Fruit fly (Drosophila melanogaster) whole organism, pupa: ENCODE results near the gene CG11570.

Experiments used
- CG10348 ChIP-seq: fragments of 200-800 bp; sonication (Bioruptor generic); IDR thresholded peaks from 2 replicates; pipeline ENCODE4 v1.3.6; 2022; ENCODE audit warnings: missing biosample characterization, missing genetic modification characterization
- CG12605 ChIP-seq: fragments of 200-800 bp; sonication (Bioruptor generic); IDR thresholded peaks from 2 replicates; pipeline ENCODE4 v1.3.6; 2022; ENCODE audit warnings: missing biosample characterization, missing genetic modification characterization
- CG13204 ChIP-seq: fragments of 200-800 bp; sonication (Bioruptor generic); optimal IDR thresholded peaks from 2 replicates; lab custom pipeline; 2018; ENCODE audit warnings: missing biosample characterization, mild to moderate bottlenecking, missing genetic modification characterization, moderate library complexity
- CG14655 ChIP-seq: fragments of 200-800 bp; sonication (Bioruptor generic); optimal IDR thresholded peaks from 3 replicates; lab custom pipeline; 2017; ENCODE audit warnings: mild to moderate bottlenecking, missing biosample characterization, missing genetic modification reagents, missing genetic modification characterization
- CG15710 ChIP-seq: fragments of 200-800 bp; sonication (Bioruptor generic); optimal IDR thresholded peaks from 2 replicates; lab custom pipeline; 2018; ENCODE audit warnings: missing biosample characterization, mild to moderate bottlenecking, missing genetic modification characterization, moderate library complexity
- CG17806 ChIP-seq: fragments of 200-800 bp; sonication (Bioruptor generic); optimal IDR thresholded peaks from 2 replicates; lab custom pipeline; 2018; ENCODE audit warnings: missing biosample characterization, mild to moderate bottlenecking, missing genetic modification characterization, moderate library complexity
- CG32121 ChIP-seq: fragments of 200-800 bp; sonication (Bioruptor generic); IDR thresholded peaks from 2 replicates; pipeline ENCODE4 v1.3.6; 2022; ENCODE audit warnings: missing biosample characterization, missing genetic modification characterization
- CG34367 ChIP-seq: fragments of 200-800 bp; sonication (Bioruptor generic); optimal IDR thresholded peaks from 2 replicates; lab custom pipeline; 2018; ENCODE audit warnings: missing biosample characterization, mild to moderate bottlenecking, missing genetic modification characterization
- CG4496 ChIP-seq: fragments of 200-800 bp; sonication (Bioruptor generic); IDR thresholded peaks from 3 replicates; pipeline ENCODE4 v1.3.6; 2022; ENCODE audit warnings: missing biosample characterization, missing genetic modification characterization
- CG8159 ChIP-seq: fragments of 200-800 bp; sonication (Bioruptor generic); optimal IDR thresholded peaks from 3 replicates; lab custom pipeline; 2018; ENCODE audit warnings: missing biosample characterization, mild to moderate bottlenecking, missing genetic modification characterization, moderate library complexity
- CG8301 ChIP-seq: fragments of 200-800 bp; sonication (Bioruptor generic); optimal IDR thresholded peaks from 2 replicates; lab custom pipeline; 2018; ENCODE audit warnings: missing biosample characterization, mild to moderate bottlenecking, missing genetic modification characterization
- CG9948 ChIP-seq: fragments of 200-800 bp; sonication (Bioruptor generic); optimal IDR thresholded peaks from 2 replicates; lab custom pipeline; 2018; ENCODE audit warnings: missing biosample characterization, mild to moderate bottlenecking, missing genetic modification characterization, moderate library complexity
- D1 ChIP-seq: fragments of 200-800 bp; sonication (Bioruptor generic); optimal IDR thresholded peaks from 2 replicates; lab custom pipeline; 2018; ENCODE audit warnings: missing biosample characterization, mild to moderate bottlenecking, missing genetic modification characterization, moderate library complexity
- EcR ChIP-seq: fragments of 200-800 bp; sonication (Bioruptor generic); optimal IDR thresholded peaks from 3 replicates; lab custom pipeline; 2019; ENCODE audit warnings: missing biosample characterization, missing genetic modification characterization, mild to moderate bottlenecking, moderate library complexity, missing genetic modification reagents
- Ets98B ChIP-seq: fragments of 200-800 bp; sonication (Bioruptor generic); IDR thresholded peaks from 2 replicates; pipeline ENCODE4 v1.3.6; 2022; ENCODE audit warnings: missing biosample characterization, missing genetic modification characterization
- Pif1A ChIP-seq: fragments of 200-800 bp; sonication (Bioruptor generic); optimal IDR thresholded peaks from 3 replicates; lab custom pipeline; 2016; ENCODE audit warnings: missing biosample characterization, missing genetic modification characterization
- Pif1B ChIP-seq: fragments of 200-800 bp; sonication (Bioruptor generic); optimal IDR thresholded peaks from 3 replicates; lab custom pipeline; 2016; ENCODE audit warnings: missing biosample characterization, missing genetic modification characterization
- Snoo ChIP-seq: fragments of 200-800 bp; sonication (Bioruptor generic); optimal IDR thresholded peaks from 3 replicates; lab custom pipeline; 2017; ENCODE audit warnings: missing biosample characterization, mild to moderate bottlenecking, missing genetic modification characterization, inconsistent platforms
- fd96Ca ChIP-seq: fragments of 200-800 bp; sonication (Bioruptor generic); IDR thresholded peaks from 3 replicates; pipeline ENCODE4 v1.3.6; 2022; ENCODE audit warnings: missing biosample characterization, missing genetic modification characterization
- gl ChIP-seq: fragments of 200-800 bp; sonication (Bioruptor generic); optimal IDR thresholded peaks from 2 replicates; lab custom pipeline; 2018; ENCODE audit warnings: missing biosample characterization, mild to moderate bottlenecking, missing genetic modification characterization
- rn ChIP-seq: fragments of 200-800 bp; sonication (Bioruptor generic); IDR thresholded peaks from 2 replicates; pipeline ENCODE4 v1.3.6; 2022; ENCODE audit warnings: missing biosample characterization, missing genetic modification characterization

CG11570 gene

DNA sequence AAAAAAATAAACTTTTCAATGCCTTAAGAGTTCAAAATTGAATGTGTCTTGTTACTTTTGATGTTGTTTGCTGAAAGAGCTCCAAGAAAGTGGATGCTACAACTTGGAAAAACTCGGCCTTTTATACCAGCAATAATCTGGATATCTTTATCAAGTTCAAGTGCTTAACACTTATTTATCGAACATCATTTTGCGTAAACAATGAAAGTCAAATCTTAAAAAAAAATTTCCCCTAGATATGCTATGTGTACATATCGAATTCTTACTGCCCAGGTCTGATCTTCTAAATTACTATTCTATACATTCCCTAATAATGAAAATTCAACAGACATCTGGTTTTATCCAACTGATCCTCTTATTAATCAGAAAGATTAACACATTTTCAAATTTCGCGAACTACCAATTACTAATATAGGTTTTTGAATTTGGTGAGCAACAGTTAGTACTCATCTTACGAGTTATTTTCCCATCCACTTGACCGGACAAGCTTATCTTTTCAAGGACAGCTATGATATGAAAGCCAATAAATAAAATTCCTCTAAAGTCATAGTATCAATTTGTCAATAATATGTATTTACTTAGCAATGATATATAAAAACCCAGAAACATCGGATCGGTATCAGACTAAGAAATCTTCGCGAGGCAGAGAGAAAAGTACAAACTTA, at the start of gene CG11570, which contains the start of gene CG43294:
CG11570 (minus strand) TSS at position 101 of the 665 bp plus-strand sequence.
CG43294 (plus strand) TSS at position 615 of the 665 bp plus-strand sequence.
- TF ChIP-seq Pif1A (no peak), CG8301 (tag; lab: Kevin White, UChicago) (no peak)

DNA sequence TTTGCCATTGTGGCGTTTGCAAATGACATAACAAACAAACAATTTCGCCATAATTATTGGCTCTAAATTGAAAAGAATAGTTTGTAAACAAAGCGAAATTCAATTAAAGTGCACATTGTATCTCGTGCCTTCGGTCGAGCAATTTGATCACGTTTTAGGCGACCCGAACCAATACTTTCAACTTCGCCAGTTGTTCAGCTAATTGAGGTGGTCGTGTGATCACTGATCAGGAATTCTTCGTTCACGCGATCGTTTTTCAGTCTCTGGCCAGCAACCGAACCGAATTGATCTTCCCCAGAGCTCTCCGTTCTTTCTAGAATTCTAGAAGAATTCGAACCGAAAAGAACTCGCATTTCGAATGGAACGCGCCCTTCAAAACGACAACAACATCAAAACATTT, 46.6 kb upstream of the CG11570 start:
- TF ChIP-seq CG17806 (tag; lab: Kevin White, UChicago) (no peak), EcR (GFP tag; lab: Kevin White, UChicago) (no peak), rn (GFP tag; lab: Robert Waterston, UW) (no peak), Pif1A (no peak), CG8301 (tag; lab: Kevin White, UChicago) (no peak), Pif1B (GFP tag; lab: Kevin White, UChicago) (no peak), D1 (tag; lab: Kevin White, UChicago) (no peak)

DNA sequence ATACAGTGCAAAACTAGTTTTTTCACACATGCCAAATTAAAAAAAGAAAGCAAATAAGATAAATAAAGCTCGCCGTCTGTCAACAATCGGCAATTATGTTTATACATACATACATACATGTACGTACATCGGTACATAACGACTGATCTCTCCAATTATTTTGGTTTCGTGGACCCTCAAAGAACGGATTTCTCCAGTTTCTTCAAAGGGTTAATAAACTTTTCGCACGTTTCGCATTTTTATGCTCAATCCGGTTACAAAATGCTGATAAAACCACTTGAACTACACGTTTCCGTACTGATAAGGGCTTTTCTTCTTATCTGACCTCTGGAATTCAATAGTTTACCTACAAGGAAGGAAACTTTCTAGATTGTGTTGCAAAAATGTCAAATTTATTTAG, 45.9 kb upstream of the CG11570 start:
- TF ChIP-seq CG12605 (GFP tag; lab: Robert Waterston, UW) (no peak), EcR (GFP tag; lab: Kevin White, UChicago) (peak; percentile 51)

DNA sequence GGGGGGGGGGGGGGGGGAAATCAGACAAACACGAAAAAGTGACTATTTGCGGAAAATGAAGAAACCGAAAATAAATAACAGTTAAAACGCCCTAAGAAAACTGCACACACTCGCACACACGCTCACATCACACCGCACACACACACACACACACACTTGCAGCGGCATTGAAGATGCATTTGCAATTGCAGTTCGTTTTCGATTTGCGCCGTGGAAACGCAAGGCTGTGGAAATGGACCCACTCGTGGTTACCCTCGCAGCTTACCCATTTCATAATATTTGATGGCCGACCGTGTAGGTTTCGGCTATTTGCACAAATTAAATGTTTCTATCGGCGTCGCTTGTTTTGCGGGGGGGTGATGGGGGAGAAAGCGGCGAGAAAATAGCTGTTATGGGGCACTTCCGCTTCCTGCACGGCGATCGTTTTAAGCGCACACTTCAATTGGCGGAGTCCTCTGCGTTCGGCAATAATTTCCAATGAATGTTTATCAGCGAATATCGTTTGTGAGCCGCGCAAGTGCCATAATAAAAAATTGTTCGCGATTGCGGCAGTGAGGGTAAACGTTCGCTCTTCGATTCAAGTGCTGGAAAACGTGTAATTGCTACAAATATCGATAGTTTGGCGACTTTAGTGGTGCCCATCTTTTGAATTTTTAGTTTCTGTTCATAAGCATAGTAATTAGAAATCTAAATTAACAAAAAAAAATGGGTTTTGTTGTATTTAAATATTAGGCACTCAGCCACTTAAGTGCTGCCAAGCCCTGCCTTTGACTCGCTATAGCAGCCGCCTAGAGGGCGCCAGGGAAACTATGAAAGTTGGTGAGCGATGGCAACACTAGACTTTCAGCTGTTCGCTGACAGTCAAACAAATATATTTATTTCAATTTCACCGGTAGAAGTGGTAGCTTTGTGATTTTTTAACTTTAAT, 45.0 kb upstream of the CG11570 start, which contains the start of the genes Pop2 and CG6928:
Pop2 (minus strand) TSS at position 595 of the 928 bp plus-strand sequence.
CG6928 (plus strand) TSS at position 835 of the 928 bp plus-strand sequence.
- TF ChIP-seq fd96Ca (GFP tag; lab: Robert Waterston, UW), result peak; percentile 65; the same call in 2 of the 3 replicates
- TF ChIP-seq EcR (GFP tag; lab: Kevin White, UChicago), result no peak
- peak; percentile 54; the same call in 1 of the 2 replicates for TF ChIP-seq Ets98B (GFP tag; lab: Robert Waterston, UW)
- TF ChIP-seq CG12605 (GFP tag; lab: Robert Waterston, UW), result no peak
- no peak for TF ChIP-seq CG8301 (tag; lab: Kevin White, UChicago)
- TF ChIP-seq CG15710 (tag; lab: Kevin White, UChicago), result peak; percentile 50
- peak; percentile 20 for TF ChIP-seq CG9948 (tag; lab: Kevin White, UChicago)
- no peak for TF ChIP-seq Pif1A
- peak; percentile 33; the same call in 1 of the 2 replicates for TF ChIP-seq rn (GFP tag; lab: Robert Waterston, UW)
- TF ChIP-seq CG4496, result 0 out of 3 replicates have a peak, but pooled peaks have one; percentile 29
- TF ChIP-seq CG32121 (GFP tag; lab: Robert Waterston, UW), result peak; percentile 44; the same call in 1 of the 2 replicates
- TF ChIP-seq, all 21 proteins: peak for 7

DNA sequence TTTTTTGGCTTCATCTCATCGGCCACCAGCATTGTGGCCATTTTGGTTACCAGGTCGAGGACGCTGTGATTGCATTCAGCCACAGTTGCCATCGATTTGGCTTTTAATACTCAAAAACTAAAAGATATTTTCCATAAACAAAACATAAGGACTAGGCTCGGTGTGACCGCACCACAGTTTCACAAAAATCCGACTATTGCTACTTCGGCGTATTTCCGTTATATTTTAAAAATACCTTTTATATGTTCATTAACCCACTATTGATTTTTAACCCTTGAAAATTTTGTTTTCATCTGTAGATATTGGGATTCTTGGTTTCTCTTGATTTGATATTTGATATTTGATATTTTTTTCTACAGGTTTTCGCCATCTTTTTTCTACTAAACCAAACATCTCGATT, 40.4 kb upstream of the CG11570 start, which contains the start of gene Grip163:
Grip163 (minus strand) TSS at position 180 of the 400 bp plus-strand sequence.
- TF ChIP-seq Ets98B (GFP tag; lab: Robert Waterston, UW) (no peak), rn (GFP tag; lab: Robert Waterston, UW) (no peak), CG15710 (tag; lab: Kevin White, UChicago) (no peak), CG13204 (GFP tag; lab: Kevin White, UChicago) (no peak), CG10348 (GFP tag; lab: Robert Waterston, UW) (no peak), CG8159 (tag; lab: Kevin White, UChicago) (no peak), CG4496 (no peak)

DNA sequence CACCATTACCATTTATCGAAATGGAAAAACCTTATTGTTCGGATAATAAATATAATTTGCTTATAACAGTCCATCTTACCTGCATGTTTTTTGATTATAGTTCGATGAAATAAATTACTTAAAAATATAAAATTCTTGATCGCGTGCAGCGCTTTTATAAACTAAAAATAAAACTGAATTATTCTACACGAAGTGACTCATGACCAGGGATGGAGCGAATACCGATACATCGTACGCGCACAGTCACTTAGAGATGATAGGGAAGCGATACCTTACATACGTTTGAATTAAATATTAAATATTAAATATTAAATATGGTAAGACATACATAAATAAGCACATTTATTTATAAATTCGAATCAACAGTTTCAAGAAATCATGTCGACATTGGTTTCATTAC, 35.4 kb upstream of the CG11570 start, which contains the start of gene viaf:
viaf (minus strand) TSS at position 220 of the 400 bp plus-strand sequence.
- TF ChIP-seq Ets98B (GFP tag; lab: Robert Waterston, UW) (peak; percentile 45), CG8159 (tag; lab: Kevin White, UChicago) (no peak), gl (tag; lab: Kevin White, UChicago) (no peak)

DNA sequence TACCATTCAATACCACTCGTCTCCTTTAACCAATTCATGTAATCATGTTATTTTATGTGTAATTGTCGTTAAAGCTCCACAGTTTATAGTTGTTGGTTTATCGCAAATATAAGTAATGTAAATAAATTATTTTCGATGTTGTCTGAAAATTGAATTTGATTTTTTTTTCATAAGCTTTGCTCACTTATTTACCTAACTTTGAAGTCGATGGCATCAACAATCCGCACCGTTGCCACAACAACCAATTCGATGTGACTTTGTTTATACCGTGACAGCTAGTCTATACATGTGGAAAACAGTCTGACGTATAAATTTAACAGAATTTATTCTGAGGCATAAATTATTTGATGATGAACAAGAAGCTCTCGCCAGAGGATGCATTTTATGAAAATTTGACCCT, 32.9 kb upstream of the CG11570 start, which contains the start of gene CG6931:
CG6931 (plus strand) TSS at position 301 of the 400 bp plus-strand sequence.
- TF ChIP-seq CG14655, result no peak
- no peak for TF ChIP-seq CG4496
- no peak for TF ChIP-seq CG15710 (tag; lab: Kevin White, UChicago)
- no peak for TF ChIP-seq CG34367 (tag; lab: Kevin White, UChicago)
- no peak for TF ChIP-seq CG13204 (GFP tag; lab: Kevin White, UChicago)
- TF ChIP-seq CG10348 (GFP tag; lab: Robert Waterston, UW), result no peak
- TF ChIP-seq Pif1A, result no peak
- no peak for TF ChIP-seq D1 (tag; lab: Kevin White, UChicago)
- no peak for TF ChIP-seq rn (GFP tag; lab: Robert Waterston, UW)
- TF ChIP-seq CG17806 (tag; lab: Kevin White, UChicago), result no peak
- no peak for TF ChIP-seq Snoo
- TF ChIP-seq CG9948 (tag; lab: Kevin White, UChicago), result no peak
- TF ChIP-seq Pif1B (GFP tag; lab: Kevin White, UChicago), result no peak
- TF ChIP-seq CG8301 (tag; lab: Kevin White, UChicago), result no peak
- no peak for TF ChIP-seq fd96Ca (GFP tag; lab: Robert Waterston, UW)
- TF ChIP-seq CG32121 (GFP tag; lab: Robert Waterston, UW), result no peak
- TF ChIP-seq, all 21 proteins: peak for 0
